Fruit fly (Drosophila melanogaster) S2 (cell line): ENCODE measurements around the gene CG6454.

ENCODE experiments used
- CG8478 ChIP-seq: fragments of >200 bp; optimal IDR thresholded peaks from 2 replicates; lab custom pipeline; 2018
- CTCF ChIP-seq, 2 experiments: fragments of >200 bp; optimal IDR thresholded peaks; 2 replicates each; lab custom pipeline; 2018

DNA sequence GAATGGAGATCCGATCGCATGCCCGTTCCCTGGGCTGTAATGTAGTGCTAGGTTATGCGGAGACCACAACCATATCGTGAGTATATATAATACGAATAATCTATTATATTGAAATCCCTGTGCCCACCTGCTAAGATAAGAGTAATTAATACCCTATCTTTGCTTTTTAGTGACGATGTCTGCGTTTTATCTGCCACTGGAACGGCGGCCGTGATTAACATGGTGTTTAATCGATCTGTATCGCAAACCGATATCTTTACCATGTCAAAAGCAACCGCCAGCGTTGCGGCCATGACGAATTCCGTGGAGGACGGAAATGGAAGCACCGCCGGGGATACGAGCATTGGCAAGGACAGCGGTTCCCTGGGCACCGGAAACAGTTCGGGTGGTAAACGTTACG is 4.5 kb downstream of the CG6454 start:
- TF ChIP-seq CG8478 (lab: Kevin White, UChicago) (no peak), CTCF (optimal IDR thresholded peaks at IDR 0.05; lab: Kevin White, UChicago) (no peak)
